Fruit fly (Drosophila melanogaster) whole organism, embryonic: ENCODE measurements around the gene wap.
A peak's percentile ranks its signal among the peaks of the same experiment; 100 is the strongest.

Experiments
- B-H2 ChIP-seq: fragments of 200-800 bp; sonication (Bioruptor generic); optimal IDR thresholded peaks from 2 replicates; lab custom pipeline; 2018; ENCODE audit warnings: missing biosample characterization, mild to moderate bottlenecking, missing genetic modification characterization
- C15 ChIP-seq: fragments of 200-800 bp; sonication (Bioruptor generic); IDR thresholded peaks from 3 replicates; pipeline ENCODE4 v1.3.6; 2022; ENCODE audit warnings: missing biosample characterization, missing genetic modification characterization
- CG12104 ChIP-seq: fragments of 200-800 bp; sonication (Bioruptor generic); optimal IDR thresholded peaks from 3 replicates; lab custom pipeline; 2016; ENCODE audit warnings: missing biosample characterization, missing genetic modification characterization
- CG12769 ChIP-seq: fragments of 200-800 bp; sonication (Bioruptor generic); optimal IDR thresholded peaks from 2 replicates; lab custom pipeline; 2019; ENCODE audit warnings: missing biosample characterization, mild to moderate bottlenecking, missing genetic modification characterization, moderate library complexity
- CG15479 ChIP-seq: fragments of 200-800 bp; sonication (Bioruptor generic); optimal IDR thresholded peaks from 3 replicates; lab custom pipeline; 2019; ENCODE audit warnings: missing biosample characterization, mild to moderate bottlenecking, missing genetic modification characterization, moderate library complexity
- CG1792 ChIP-seq: fragments of 200-800 bp; sonication (Bioruptor generic); optimal IDR thresholded peaks from 2 replicates; lab custom pipeline; 2016; ENCODE audit warnings: missing biosample characterization, missing genetic modification characterization
- CG2116 ChIP-seq: fragments of 200-800 bp; sonication (Bioruptor generic); optimal IDR thresholded peaks from 3 replicates; lab custom pipeline; 2018; ENCODE audit warnings: missing biosample characterization, mild to moderate bottlenecking, missing genetic modification characterization
- CG2199 ChIP-seq: fragments of 200-800 bp; sonication (Bioruptor generic); IDR thresholded peaks from 3 replicates; pipeline ENCODE4 v1.3.6; 2022; ENCODE audit warnings: missing biosample characterization, missing genetic modification characterization
- CG2889 ChIP-seq: fragments of 200-800 bp; sonication (Bioruptor generic); IDR thresholded peaks from 3 replicates; pipeline ENCODE4 v1.3.6; 2022; ENCODE audit warnings: missing biosample characterization, missing genetic modification characterization
- CG30403 ChIP-seq: fragments of 200-800 bp; sonication (Bioruptor generic); optimal IDR thresholded peaks from 3 replicates; lab custom pipeline; 2016; ENCODE audit warnings: missing biosample characterization, missing genetic modification characterization
- CG4617 ChIP-seq: fragments of 200-800 bp; sonication (Bioruptor generic); optimal IDR thresholded peaks from 3 replicates; lab custom pipeline; 2016; ENCODE audit warnings: missing biosample characterization, missing genetic modification characterization, borderline replicate concordance
- CG4730 ChIP-seq: fragments of 200-800 bp; sonication (Bioruptor generic); IDR thresholded peaks from 2 replicates; pipeline ENCODE4 v1.3.6; 2022; ENCODE audit warnings: missing biosample characterization, missing genetic modification characterization
- CG4854 ChIP-seq: fragments of 200-800 bp; sonication (Bioruptor generic); optimal IDR thresholded peaks from 2 replicates; lab custom pipeline; 2016; ENCODE audit warnings: missing biosample characterization, missing genetic modification characterization, inconsistent platforms
- CG7839 ChIP-seq: fragments of 200-800 bp; sonication (Bioruptor generic); optimal IDR thresholded peaks from 3 replicates; lab custom pipeline; 2018; ENCODE audit warnings: missing biosample characterization, mild to moderate bottlenecking, missing genetic modification characterization, moderate library complexity
- CG8765 ChIP-seq: fragments of 200-800 bp; sonication (Bioruptor generic); IDR thresholded peaks from 2 replicates; pipeline ENCODE4 v1.3.6; 2022; ENCODE audit warnings: missing biosample characterization, missing genetic modification characterization
- CG8944 ChIP-seq: fragments of 200-800 bp; sonication (Bioruptor generic); optimal IDR thresholded peaks from 3 replicates; lab custom pipeline; 2016; ENCODE audit warnings: missing biosample characterization, missing genetic modification characterization
- CG9727 ChIP-seq: fragments of 200-800 bp; sonication (Bioruptor generic); optimal IDR thresholded peaks from 3 replicates; lab custom pipeline; 2017; ENCODE audit warnings: missing biosample characterization, mild to moderate bottlenecking, missing genetic modification characterization
- Drgx ChIP-seq: fragments of 200-800 bp; sonication (Bioruptor generic); IDR thresholded peaks from 2 replicates; pipeline ENCODE4 v1.3.6; 2022; ENCODE audit warnings: missing biosample characterization, missing genetic modification characterization
- ERR ChIP-seq: fragments of 200-800 bp; sonication (Bioruptor generic); optimal IDR thresholded peaks from 2 replicates; lab custom pipeline; 2016; ENCODE audit warnings: missing biosample characterization, missing genetic modification characterization
- Eip74EF ChIP-seq, 2 experiments: fragments of 200-800 bp in 1 of 2; fragments of >200 bp in 1 of 2; sonication (Bioruptor generic) in 1 of 2; optimal IDR thresholded peaks; 2 replicates each; lab custom pipeline; 2017 to 2019; ENCODE audit warnings: missing biosample characterization in 2 of 2, missing genetic modification characterization in 2 of 2, mild to moderate bottlenecking in 1 of 2, moderate library complexity in 1 of 2
- GATAe ChIP-seq: fragments of 200-800 bp; sonication (Bioruptor generic); conservative IDR thresholded peaks from 2 replicates; pipeline ENCODE4 v1.3.6; 2022; ENCODE audit warnings: missing biosample characterization, missing genetic modification characterization
- Gug ChIP-seq: fragments of 200-800 bp; sonication (Bioruptor generic); IDR thresholded peaks from 4 replicates; pipeline ENCODE4 v1.3.6; 2022; ENCODE audit warnings: missing biosample characterization, missing genetic modification characterization
- H2.0 ChIP-seq: fragments of 200-800 bp; sonication (Bioruptor generic); IDR thresholded peaks from 2 replicates; pipeline ENCODE4 v1.3.6; 2022; ENCODE audit warnings: missing biosample characterization, missing genetic modification characterization
- Hsf ChIP-seq: fragments of 200-800 bp; sonication (Bioruptor generic); optimal IDR thresholded peaks from 3 replicates; lab custom pipeline; 2016; ENCODE audit warnings: missing biosample characterization, missing genetic modification characterization
- Lpt ChIP-seq: fragments of >200 bp; optimal IDR thresholded peaks from 2 replicates; lab custom pipeline; 2018; ENCODE audit warnings: missing biosample characterization, missing genetic modification characterization
- NC2α ChIP-seq: fragments of 200-800 bp; sonication (Bioruptor generic); optimal IDR thresholded peaks from 2 replicates; lab custom pipeline; 2016; ENCODE audit warnings: missing biosample characterization, missing genetic modification characterization
- Nf-YA ChIP-seq: fragments of 200-800 bp; sonication (Bioruptor generic); IDR thresholded peaks from 2 replicates; pipeline ENCODE4 v1.3.6; 2022; ENCODE audit warnings: missing biosample characterization, missing genetic modification characterization
- Oaz ChIP-seq: fragments of 200-800 bp; sonication (Bioruptor generic); IDR thresholded peaks from 2 replicates; pipeline ENCODE4 v1.3.6; 2022; ENCODE audit warnings: missing biosample characterization, missing genetic modification characterization
- Ptx1 ChIP-seq: fragments of 200-800 bp; sonication (Bioruptor generic); IDR thresholded peaks from 2 replicates; pipeline ENCODE4 v1.3.6; 2022; ENCODE audit warnings: missing biosample characterization, missing genetic modification characterization
- Sox100B ChIP-seq: fragments of 200-800 bp; sonication (Bioruptor generic); optimal IDR thresholded peaks from 3 replicates; lab custom pipeline; 2018; ENCODE audit warnings: missing biosample characterization, mild to moderate bottlenecking, missing genetic modification characterization
- Sry-β ChIP-seq: fragments of 200-800 bp; sonication (Bioruptor generic); optimal IDR thresholded peaks from 2 replicates; lab custom pipeline; 2018; ENCODE audit warnings: missing biosample characterization, mild to moderate bottlenecking, missing genetic modification characterization, moderate library complexity
- ase ChIP-seq: fragments of 200-800 bp; sonication (Bioruptor generic); IDR thresholded peaks from 3 replicates; pipeline ENCODE4 v1.3.6; 2022; ENCODE audit warnings: missing biosample characterization, missing genetic modification characterization
- chn ChIP-seq: fragments of 200-800 bp; sonication (Bioruptor generic); optimal IDR thresholded peaks from 2 replicates; lab custom pipeline; 2016; ENCODE audit warnings: missing biosample characterization, missing genetic modification characterization
- emc ChIP-seq: fragments of 200-800 bp; sonication (Bioruptor generic); optimal IDR thresholded peaks from 2 replicates; lab custom pipeline; 2016; ENCODE audit warnings: missing biosample characterization, missing genetic modification characterization
- ftz-f1 ChIP-seq: fragments of 200-800 bp; sonication (Bioruptor generic); optimal IDR thresholded peaks from 2 replicates; lab custom pipeline; 2016; ENCODE audit warnings: missing biosample characterization, missing genetic modification characterization
- gcm ChIP-seq: fragments of 200-800 bp; sonication (Bioruptor generic); optimal IDR thresholded peaks from 2 replicates; lab custom pipeline; 2019; ENCODE audit warnings: missing biosample characterization, mild to moderate bottlenecking, missing genetic modification characterization, moderate library complexity
- gro ChIP-seq: fragments of 200-800 bp; sonication (Bioruptor generic); optimal IDR thresholded peaks from 2 replicates; lab custom pipeline; 2016; ENCODE audit warnings: missing biosample characterization, missing genetic modification characterization
- h ChIP-seq: fragments of >200 bp; optimal IDR thresholded peaks from 2 replicates; lab custom pipeline; 2017
- hth ChIP-seq: fragments of >200 bp; optimal IDR thresholded peaks from 2 replicates; lab custom pipeline; 2017; ENCODE audit warnings: inconsistent platforms
- jing ChIP-seq: fragments of 200-800 bp; sonication (Bioruptor generic); optimal IDR thresholded peaks from 2 replicates; lab custom pipeline; 2018; ENCODE audit warnings: missing biosample characterization, mild to moderate bottlenecking, missing genetic modification characterization
- kni ChIP-seq: fragments of 200-800 bp; sonication (Bioruptor generic); optimal IDR thresholded peaks from 3 replicates; lab custom pipeline; 2017; ENCODE audit warnings: mild to moderate bottlenecking, missing biosample characterization, missing genetic modification reagents, missing genetic modification characterization
- lola ChIP-seq, 3 experiments: fragments of >200 bp in 2 of 3; fragments of 200-800 bp in 1 of 3; sonication (Bioruptor generic) in 1 of 3; optimal IDR thresholded peaks; 2 replicates each; lab custom pipeline; 2017 to 2019; ENCODE audit warnings: missing biosample characterization in 3 of 3, missing genetic modification characterization in 3 of 3, mild to moderate bottlenecking in 1 of 3, moderate library complexity in 1 of 3
- peb ChIP-seq: fragments of 200-800 bp; sonication (Bioruptor generic); IDR thresholded peaks from 2 replicates; pipeline ENCODE4 v1.3.6; 2022; ENCODE audit warnings: missing biosample characterization, missing genetic modification characterization
- pnt ChIP-seq: fragments of 200-800 bp; sonication (Bioruptor generic); optimal IDR thresholded peaks from 3 replicates; lab custom pipeline; 2016; ENCODE audit warnings: missing biosample characterization, missing genetic modification characterization
- pum ChIP-seq: fragments of 200-800 bp; sonication (Bioruptor generic); optimal IDR thresholded peaks from 2 replicates; lab custom pipeline; 2016; ENCODE audit warnings: missing biosample characterization, missing genetic modification characterization
- ro ChIP-seq: fragments of 200-800 bp; sonication (Bioruptor generic); IDR thresholded peaks from 2 replicates; pipeline ENCODE4 v1.3.6; 2022; ENCODE audit warnings: missing biosample characterization, missing genetic modification characterization
- row ChIP-seq: fragments of 200-800 bp; sonication (Bioruptor generic); IDR thresholded peaks from 3 replicates; pipeline ENCODE4 v1.3.6; 2022; ENCODE audit warnings: missing biosample characterization, missing genetic modification characterization
- sc ChIP-seq, 3 experiments: fragments of >200 bp in 2 of 3; fragments of 200-800 bp in 1 of 3; sonication (Bioruptor generic) in 1 of 3; optimal IDR thresholded peaks; 2 replicates in 2 of 3; 3 replicates in 1 of 3; lab custom pipeline; 2017; ENCODE audit warnings: mild to moderate bottlenecking in 1 of 3, missing biosample characterization in 1 of 3, missing genetic modification characterization in 1 of 3, missing genetic modification reagents in 1 of 3
- sens ChIP-seq: fragments of 200-800 bp; sonication (Bioruptor generic); peaks from one replicate; lab custom pipeline; 2016; ENCODE audit warnings: missing biosample characterization, missing genetic modification characterization
- tin ChIP-seq: fragments of 200-800 bp; sonication (Bioruptor generic); optimal IDR thresholded peaks from 3 replicates; lab custom pipeline; 2016; ENCODE audit warnings: missing biosample characterization, missing genetic modification characterization
- tna ChIP-seq: fragments of 200-800 bp; sonication (Bioruptor generic); IDR thresholded peaks from 2 replicates; pipeline ENCODE4 v1.3.6; 2022; ENCODE audit warnings: missing biosample characterization, missing genetic modification characterization; ENCODE audit not compliant: partially characterized antibody
- toy ChIP-seq: fragments of 200-800 bp; sonication (Bioruptor generic); IDR thresholded peaks from 2 replicates; pipeline ENCODE4 v1.3.6; 2022; ENCODE audit warnings: missing biosample characterization, missing genetic modification characterization

Gene wap

DNA sequence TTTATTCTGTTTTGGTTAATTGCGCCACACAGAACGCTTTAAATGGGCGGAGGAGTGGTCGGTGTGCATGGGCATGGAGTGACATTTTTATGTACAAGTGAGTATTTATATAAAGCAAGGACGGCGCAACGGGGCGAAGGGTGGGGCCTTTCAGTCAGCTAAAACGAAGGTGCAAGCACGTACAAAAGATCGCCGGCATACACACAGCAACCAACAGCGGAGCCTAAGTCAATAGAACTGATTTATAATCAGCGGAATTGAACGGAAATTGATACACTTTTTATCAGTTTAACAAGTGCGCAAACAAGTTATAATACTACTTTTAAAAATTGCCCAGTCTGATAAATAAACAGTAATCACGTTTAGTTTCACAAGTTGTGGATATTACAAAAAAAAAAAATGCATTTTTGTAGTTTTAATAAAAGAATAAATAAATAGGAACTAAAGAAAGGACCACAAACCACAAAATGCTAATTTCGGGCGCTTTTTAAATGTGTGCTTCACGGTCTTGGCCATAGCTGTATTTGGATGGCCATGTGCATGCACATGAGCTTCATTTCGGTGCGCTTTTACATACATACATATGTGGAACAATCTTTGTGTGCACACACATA lies 24.1 kb upstream of the wap start (continued):
- TF ChIP-seq CG1792 (no peak), chn (GFP tag; lab: Kevin White, UChicago) (no peak), lola (GFP tag; optimal IDR thresholded peaks at IDR 0.05; lab: Kevin White, UChicago) (no peak), sens (GFP tag; lab: Kevin White, UChicago) (peak; percentile 20), CG2116 (no peak), H2.0 (no peak), emc (no peak), GATAe (GFP tag; lab: Robert Waterston, UW) (no peak), Drgx (GFP tag; lab: Robert Waterston, UW) (peak; percentile 66), CG8944 (no peak), CG2199 (GFP tag; lab: Robert Waterston, UW) (no peak), Hsf (GFP tag; lab: Kevin White, UChicago) (no peak), CG4617 (GFP tag; lab: Kevin White, UChicago) (no peak), CG2889 (GFP tag; lab: Robert Waterston, UW) (no peak), CG7839 (tag; lab: Kevin White, UChicago) (peak; percentile 30), tna (no peak), Sry-β (GFP tag; lab: Kevin White, UChicago) (no peak), CG4730 (GFP tag; lab: Robert Waterston, UW) (no peak), B-H2 (GFP tag; lab: Kevin White, UChicago) (no peak), gro (GFP tag; lab: Kevin White, UChicago) (no peak), ftz-f1 (GFP tag; lab: Kevin White, UChicago) (no peak), h (lab: Kevin White, UChicago) (no peak), toy (GFP tag; lab: Robert Waterston, UW) (no peak), ERR (GFP tag; lab: Kevin White, UChicago) (no peak), Nf-YA (GFP tag; lab: Robert Waterston, UW) (no peak), Sox100B (peak; percentile 22), CG4854 (no peak), Eip74EF (GFP tag; optimal IDR thresholded peaks at IDR 0.05; lab: Kevin White, UChicago) (peak in 1 of 2 experiments; percentile 36), CG9727 (no peak), C15 (GFP tag; lab: Robert Waterston, UW) (no peak), NC2α (GFP tag; lab: Kevin White, UChicago) (no peak), CG30403 (GFP tag; lab: Kevin White, UChicago) (no peak), Oaz (GFP tag; lab: Robert Waterston, UW) (no peak), row (GFP tag; lab: Robert Waterston, UW) (0 out of 3 replicates have a peak, but pooled peaks have one; percentile 10), CG12769 (no peak), ase (no peak), pum (GFP tag; lab: Kevin White, UChicago) (no peak), Gug (GFP tag; lab: Robert Waterston, UW) (no peak), gcm (GFP tag; lab: Kevin White, UChicago) (no peak), ro (GFP tag; lab: Robert Waterston, UW) (no peak), jing (GFP tag; lab: Kevin White, UChicago) (no peak), peb (GFP tag; lab: Robert Waterston, UW) (no peak), Ptx1 (GFP tag; lab: Robert Waterston, UW) (0 out of 2 replicates have a peak, but pooled peaks have one; percentile 29), hth (no peak), kni (GFP tag; lab: Kevin White, UChicago) (no peak), pnt (GFP tag; lab: Kevin White, UChicago) (no peak), CG8765 (GFP tag; lab: Robert Waterston, UW) (no peak), CG12104 (GFP tag; lab: Kevin White, UChicago) (no peak), sc (optimal IDR thresholded peaks at IDR 0.05; lab: Kevin White, UChicago) (no peak), sc (GFP tag; optimal IDR thresholded peaks at IDR 0.05; lab: Kevin White, UChicago) (no peak), tin (GFP tag; lab: Kevin White, UChicago) (no peak), CG15479 (GFP tag; lab: Kevin White, UChicago) (no peak), Lpt (no peak)
